Worm (Caenorhabditis elegans): Measurements from ENCODE around the gene lury-1.

DNA sequence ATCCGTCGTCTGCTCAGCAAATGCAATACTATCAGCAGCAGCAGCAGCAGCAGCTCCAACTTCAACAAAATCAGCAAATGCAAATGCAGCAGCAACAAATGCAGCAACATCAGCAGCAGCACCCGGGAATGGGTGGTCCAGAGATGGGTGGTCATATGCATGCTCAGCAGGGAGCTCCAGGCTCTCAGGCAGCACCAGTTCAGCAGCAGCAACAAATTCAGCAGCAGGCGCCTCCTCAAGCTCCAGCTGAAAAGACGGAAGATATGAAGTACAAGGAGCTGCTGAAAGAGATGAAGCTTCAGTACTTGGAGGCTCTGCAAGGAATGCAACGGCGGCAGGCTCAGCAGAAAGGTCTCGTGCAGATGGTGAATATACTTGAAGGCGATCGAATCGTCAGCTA is 19.2 kb upstream of the lury-1 start:
- TF ChIP-seq ama-1 (optimal IDR thresholded peaks at IDR 0.05) (no peak), ama-1 (GFP tag; optimal IDR thresholded peaks at IDR 0.05) (no peak), athp-1 (tag; optimal IDR thresholded peaks at IDR 0.05) (no peak), pha-4 (tag; optimal IDR thresholded peaks at IDR 0.05) (no peak), lag-1 (GFP tag; IDR thresholded peaks at IDR 0.05) (no peak), unc-62 (GFP tag; optimal IDR thresholded peaks at IDR 0.05) (no peak), dpl-1 (GFP tag; optimal IDR thresholded peaks at IDR 0.05) (no peak), lin-35 (GFP tag; optimal IDR thresholded peaks at IDR 0.05) (no peak), lir-1 (GFP tag; conservative IDR thresholded peaks at IDR 0.05) (no peak), egl-18 (GFP tag; IDR thresholded peaks at IDR 0.05) (no peak), Y56A3A.18 (GFP tag; IDR thresholded peaks at IDR 0.05) (no peak)

Measured in whole organism, young adult.